Fruit fly (Drosophila melanogaster): ENCODE results near the gene CG13029.

The CG13029 gene

dm6 chr3L:16867190-16867589, 6.8 kb downstream of the CG13029 start:
- TF ChIP-seq Ets96B (tag; optimal IDR thresholded peaks at IDR 0.05): no peak
- TF ChIP-seq Sox102F (GFP tag; optimal IDR thresholded peaks at IDR 0.05): no peak
- no peak for TF ChIP-seq Hr39 (GFP tag; optimal IDR thresholded peaks at IDR 0.05)
- no peak for TF ChIP-seq Ets21C (GFP tag; optimal IDR thresholded peaks at IDR 0.05)
- peak; percentile 77 for TF ChIP-seq vri (GFP tag; optimal IDR thresholded peaks at IDR 0.05)
- no peak for TF ChIP-seq topi (GFP tag; optimal IDR thresholded peaks at IDR 0.05)
- TF ChIP-seq svp (GFP tag): no peak

DNA sequence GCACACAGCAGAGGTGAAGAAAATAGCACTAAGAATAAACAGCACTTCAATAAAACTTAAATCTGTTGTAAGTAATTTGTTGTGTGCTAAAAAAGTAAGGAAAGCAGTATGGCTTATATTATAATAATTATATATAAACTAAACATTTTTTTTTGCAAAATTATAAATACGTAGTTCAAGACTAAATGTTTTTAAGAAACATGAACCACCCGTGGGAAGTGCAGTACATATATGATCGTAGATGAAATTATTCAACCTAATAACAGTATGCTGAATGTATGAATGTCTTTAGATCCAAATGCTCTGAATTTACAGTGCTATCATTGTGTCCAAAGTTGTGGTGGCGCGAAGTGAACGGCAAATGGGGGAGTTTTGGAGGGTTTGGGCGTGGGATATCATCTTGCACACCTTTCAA, 10.3 kb downstream of the CG13029 start:
- TF ChIP-seq CG16779 (tag; optimal IDR thresholded peaks at IDR 0.05): no peak
- no peak for TF ChIP-seq CG3032 (tag; optimal IDR thresholded peaks at IDR 0.05)
- TF ChIP-seq CG32006 (GFP tag; optimal IDR thresholded peaks at IDR 0.05): peak; percentile 20
- no peak for TF ChIP-seq fd59A (GFP tag; optimal IDR thresholded peaks at IDR 0.05)
- peak; percentile 5 for TF ChIP-seq CG6276 (GFP tag; optimal IDR thresholded peaks at IDR 0.05)
- no peak for TF ChIP-seq Ets21C (GFP tag; optimal IDR thresholded peaks at IDR 0.05)
- TF ChIP-seq CG34406 (GFP tag; optimal IDR thresholded peaks at IDR 0.05): no peak
- TF ChIP-seq salr (GFP tag; optimal IDR thresholded peaks at IDR 0.05): peak in 1 of 2 experiments; percentile 12
- TF ChIP-seq CG15336 (GFP tag; IDR thresholded peaks at IDR 0.05): no peak

- no peak for TF ChIP-seq CG6163 (GFP tag; IDR thresholded peaks at IDR 0.05)
- peak; percentile 13 for TF ChIP-seq Eip78C (GFP tag)
- 0 out of 3 replicates have a peak, but pooled peaks have one; percentile 7 for TF ChIP-seq eg (GFP tag; IDR thresholded peaks at IDR 0.05)
- peak; percentile 54 for TF ChIP-seq fkh (GFP tag; optimal IDR thresholded peaks at IDR 0.05)
These were observed 11.2 kb downstream of the CG13029 start for dm6 chr3L:16871630-16872029.

dm6 chr3L:16872487-16872955, 12.1 kb downstream of the CG13029 start:
- peak; percentile 53 for TF ChIP-seq dsx (GFP tag; optimal IDR thresholded peaks at IDR 0.05; ENCODE audit: poor library complexity, severe bottlenecking)
- TF ChIP-seq Hr38 (GFP tag; optimal IDR thresholded peaks at IDR 0.05): no peak
- peak; percentile 45 for TF ChIP-seq Sox15 (GFP tag; optimal IDR thresholded peaks at IDR 0.05)
- TF ChIP-seq OdsH (GFP tag; optimal IDR thresholded peaks at IDR 0.05): peak; percentile 79
- TF ChIP-seq Gug (GFP tag; IDR thresholded peaks at IDR 0.05): peak; percentile 56; the same call in 1 of the 2 replicates
- TF ChIP-seq CG11762 (GFP tag; optimal IDR thresholded peaks at IDR 0.05; ENCODE audit: insufficient read depth): peak; percentile 55
- TF ChIP-seq Blimp-1 (GFP tag; optimal IDR thresholded peaks at IDR 0.05): no peak
- peak; percentile 65; the same call in 2 of the 3 replicates for TF ChIP-seq CG6163 (GFP tag; IDR thresholded peaks at IDR 0.05)
- peak; percentile 74 for TF ChIP-seq CG10631 (GFP tag; optimal IDR thresholded peaks at IDR 0.05)
- TF ChIP-seq CG3919 (GFP tag; optimal IDR thresholded peaks at IDR 0.05): peak; percentile 57
- TF ChIP-seq topi (GFP tag; optimal IDR thresholded peaks at IDR 0.05): peak; percentile 18
- TF ChIP-seq lz (GFP tag; optimal IDR thresholded peaks at IDR 0.05): peak; percentile 36
- TF ChIP-seq CG7368 (GFP tag; optimal IDR thresholded peaks at IDR 0.05): peak; percentile 57
- TF ChIP-seq CG4318 (GFP tag; optimal IDR thresholded peaks at IDR 0.05): peak; percentile 85
- peak; percentile 43 for TF ChIP-seq CG6808 (GFP tag; optimal IDR thresholded peaks at IDR 0.05)
- no peak for TF ChIP-seq Eip93F (GFP tag; optimal IDR thresholded peaks at IDR 0.05)
- TF ChIP-seq Hr4 (GFP tag; optimal IDR thresholded peaks at IDR 0.05): peak; percentile 95
- TF ChIP-seq dac (GFP tag; optimal IDR thresholded peaks at IDR 0.05): peak; percentile 73
- TF ChIP-seq CG10669 (GFP tag; optimal IDR thresholded peaks at IDR 0.05): peak; percentile 42
- peak; percentile 54 for TF ChIP-seq CG11902 (GFP tag; optimal IDR thresholded peaks at IDR 0.05)
- TF ChIP-seq net (GFP tag; optimal IDR thresholded peaks at IDR 0.05): peak; percentile 76
- TF ChIP-seq CG3032 (tag; optimal IDR thresholded peaks at IDR 0.05): peak; percentile 56
- peak; percentile 70 for TF ChIP-seq CG6792 (GFP tag; optimal IDR thresholded peaks at IDR 0.05)
- TF ChIP-seq CG31627 (GFP tag; optimal IDR thresholded peaks at IDR 0.05): peak; percentile 18
- peak; percentile 80 for TF ChIP-seq achi (GFP tag; optimal IDR thresholded peaks at IDR 0.05)
- TF ChIP-seq Lpt (GFP tag; optimal IDR thresholded peaks at IDR 0.05): peak; percentile 87
- TF ChIP-seq Ets21C (GFP tag; optimal IDR thresholded peaks at IDR 0.05): peak; percentile 9
- TF ChIP-seq spab (GFP tag; optimal IDR thresholded peaks at IDR 0.05): peak; percentile 71
- no peak for TF ChIP-seq cyc (GFP tag; optimal IDR thresholded peaks at IDR 0.05)
- TF ChIP-seq CG15336 (GFP tag; IDR thresholded peaks at IDR 0.05): peak; percentile 89
- 0 out of 3 replicates have a peak, but pooled peaks have one; percentile 56 for TF ChIP-seq eg (GFP tag; IDR thresholded peaks at IDR 0.05)
- peak; percentile 95 for TF ChIP-seq CG6276 (GFP tag; optimal IDR thresholded peaks at IDR 0.05)
- TF ChIP-seq Met (GFP tag; optimal IDR thresholded peaks at IDR 0.05): peak; percentile 57
